Worm (Caenorhabditis elegans) whole organism, midembryonic: ENCODE results near the gene str-39.

Experiments
- T22C8.4 ChIP-seq: fragments of 200-800 bp; sonication (Bioruptor generic); IDR thresholded peaks from 2 replicates; pipeline ENCODE4 v1.3.6; 2022; ENCODE audit warnings: missing genetic modification characterization, missing compliant biosample characterization
- cog-1 ChIP-seq: sonication (generic microtip); optimal IDR thresholded peaks from 2 replicates; lab custom pipeline; 2016; ENCODE audit warnings: missing genetic modification characterization, missing compliant biosample characterization
- flt-1 ChIP-seq: fragments of 200-800 bp; sonication (Bioruptor generic); IDR thresholded peaks from 2 replicates; pipeline ENCODE4 v1.3.6; 2022; ENCODE audit warnings: missing genetic modification characterization, missing compliant biosample characterization
- ztf-23 ChIP-seq: fragments of 200-800 bp; sonication (Bioruptor generic); IDR thresholded peaks from 2 replicates; pipeline ENCODE4 v1.3.6; 2022; ENCODE audit warnings: missing genetic modification reagents, missing genetic modification characterization, missing compliant biosample characterization

ce11 chrV:2896198-2896660 is 16.5 kb upstream of the str-39 start, which contains the start of gene pals-32:
- TF ChIP-seq cog-1 (tag; lab: Kevin White, UChicago) (no peak), T22C8.4 (GFP tag; lab: Robert Waterston, UW) (no peak), ztf-23 (GFP tag; lab: Robert Waterston, UW) (no peak), flt-1 (GFP tag; lab: Robert Waterston, UW) (no peak)
